Worm (Caenorhabditis elegans) whole organism, L1 larva: ENCODE measurements around the gene str-97.

ENCODE experiments used
- C34B4.2 ChIP-seq: sonication (generic microtip); optimal IDR thresholded peaks from 2 replicates; lab custom pipeline; 2017; ENCODE audit warnings: mild to moderate bottlenecking, missing genetic modification characterization, missing compliant biosample characterization
- ama-1 ChIP-seq: fragments of 150-350 bp; optimal IDR thresholded peaks from 2 replicates; lab custom pipeline; 2014
- fkh-10 ChIP-seq: sonication (generic microtip); optimal IDR thresholded peaks from 2 replicates; lab custom pipeline; 2017; ENCODE audit warnings: missing biosample characterization, missing genetic modification reagents, missing genetic modification characterization
- irx-1 ChIP-seq: sonication (generic microtip); optimal IDR thresholded peaks from 2 replicates; lab custom pipeline; 2016; ENCODE audit warnings: missing genetic modification characterization, missing compliant biosample characterization
- nhr-19 ChIP-seq: fragments of 200-800 bp; sonication (Bioruptor generic); conservative IDR thresholded peaks from 2 replicates; pipeline ENCODE4 v1.3.6; 2022; ENCODE audit warnings: missing genetic modification characterization, missing compliant biosample characterization
- unc-130 ChIP-seq: fragments of 150-350 bp; optimal IDR thresholded peaks from 2 replicates; lab custom pipeline; 2017; ENCODE audit warnings: missing biosample characterization, missing genetic modification characterization, inconsistent platforms
- zag-1 ChIP-seq: fragments of 150-350 bp; optimal IDR thresholded peaks from 2 replicates; lab custom pipeline; 2014; ENCODE audit warnings: missing biosample characterization, missing genetic modification characterization
- ztf-11 ChIP-seq, 2 experiments: sonication (generic microtip); optimal IDR thresholded peaks; 2 replicates each; lab custom pipeline; 2016 to 2017; ENCODE audit warnings: missing genetic modification characterization in 2 of 2, missing biosample characterization in 1 of 2, missing compliant biosample characterization in 1 of 2

ce11 chrV:16145009-16145408 is 10.0 kb downstream of the str-97 start:
- TF ChIP-seq ztf-11 (tag; optimal IDR thresholded peaks at IDR 0.05; lab: Kevin White, UChicago) (no peak), nhr-19 (GFP tag; lab: Robert Waterston, UW) (no peak), fkh-10 (no peak), unc-130 (tag; lab: Kevin White, UChicago) (no peak), C34B4.2 (no peak), irx-1 (tag; lab: Kevin White, UChicago) (no peak), zag-1 (tag; lab: Kevin White, UChicago) (no peak), ama-1 (no peak)
